Worm (Caenorhabditis elegans): Measurements from ENCODE around the gene nlp-18.

DNA sequence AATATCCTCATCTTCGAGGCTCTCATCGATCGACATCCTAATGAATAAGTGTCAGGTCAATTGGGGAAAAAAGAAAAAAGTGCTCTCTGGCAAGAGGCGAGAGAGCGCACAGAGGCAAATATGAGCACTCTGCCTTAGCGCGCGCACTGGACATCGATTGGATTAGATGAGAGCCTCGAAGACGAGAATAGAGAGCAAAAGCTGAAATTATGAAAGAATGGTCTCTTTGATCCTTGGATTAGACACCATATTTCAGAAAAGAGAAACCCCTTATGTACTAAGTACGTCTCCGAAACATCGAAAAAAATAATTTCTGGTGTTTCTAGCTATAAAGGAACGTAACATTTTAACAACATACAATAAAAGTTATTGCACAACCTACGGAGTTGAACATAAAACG lies 25.0 kb upstream of the nlp-18 start, which contains the start of gene F45E10.2:
- TF ChIP-seq him-1 (tag; optimal IDR thresholded peaks at IDR 0.05) (no peak), W03F9.2 (tag; optimal IDR thresholded peaks at IDR 0.05) (no peak), dao-5 (tag; optimal IDR thresholded peaks at IDR 0.05) (no peak)
